Fruit fly (Drosophila melanogaster): Measurements from ENCODE around the gene trbl.

- TF ChIP-seq usp (GFP tag; optimal IDR thresholded peaks at IDR 0.05) (no peak), psq (optimal IDR thresholded peaks at IDR 0.05) (no peak), CG8478 (optimal IDR thresholded peaks at IDR 0.05) (no peak)
Observed at dm6 chr3L:20432297-20432696, 30.9 kb upstream of the trbl start, which contains the start of the genes Las and Psn.
